Fruit fly (Drosophila melanogaster) whole organism, embryonic: ENCODE results near the gene mtTFB2.
A peak's percentile ranks its signal among the peaks of the same experiment; 100 is the strongest.

Experiments used
- Ada2b ChIP-seq: fragments of 200-800 bp; sonication (Bioruptor generic); IDR thresholded peaks from 2 replicates; pipeline ENCODE4 v1.3.6; 2022; ENCODE audit warnings: missing biosample characterization, missing genetic modification characterization
- CG10209 ChIP-seq: fragments of 200-800 bp; sonication (Bioruptor generic); optimal IDR thresholded peaks from 3 replicates; lab custom pipeline; 2017; ENCODE audit warnings: missing biosample characterization, mild to moderate bottlenecking, missing genetic modification characterization, missing genetic modification reagents
- CG10366 ChIP-seq: fragments of 200-800 bp; sonication (Bioruptor generic); IDR thresholded peaks from 2 replicates; pipeline ENCODE4 v1.3.6; 2022; ENCODE audit warnings: missing biosample characterization, missing genetic modification characterization
- CG10431 ChIP-seq: fragments of 200-800 bp; sonication (Bioruptor generic); optimal IDR thresholded peaks from 3 replicates; lab custom pipeline; 2018; ENCODE audit warnings: missing biosample characterization, mild to moderate bottlenecking, missing genetic modification characterization
- CG12104 ChIP-seq: fragments of 200-800 bp; sonication (Bioruptor generic); optimal IDR thresholded peaks from 3 replicates; lab custom pipeline; 2016; ENCODE audit warnings: missing biosample characterization, missing genetic modification characterization
- CG14441 ChIP-seq: fragments of 200-800 bp; sonication (Bioruptor generic); IDR thresholded peaks from 2 replicates; pipeline ENCODE4 v1.3.6; 2022; ENCODE audit warnings: missing biosample characterization, missing genetic modification characterization
- CG1602 ChIP-seq: fragments of 200-800 bp; sonication (Bioruptor generic); optimal IDR thresholded peaks from 3 replicates; lab custom pipeline; 2016; ENCODE audit warnings: missing biosample characterization, missing genetic modification characterization
- CG16779 ChIP-seq: fragments of 200-800 bp; sonication (Bioruptor generic); IDR thresholded peaks from 2 replicates; pipeline ENCODE4 v1.3.6; 2022; ENCODE audit warnings: missing biosample characterization, missing genetic modification characterization
- CG18619 ChIP-seq: fragments of 200-800 bp; sonication (Bioruptor generic); optimal IDR thresholded peaks from 3 replicates; lab custom pipeline; 2017; ENCODE audit warnings: missing biosample characterization, mild to moderate bottlenecking, missing genetic modification characterization
- CG2889 ChIP-seq: fragments of 200-800 bp; sonication (Bioruptor generic); IDR thresholded peaks from 3 replicates; pipeline ENCODE4 v1.3.6; 2022; ENCODE audit warnings: missing biosample characterization, missing genetic modification characterization
- CG30020 ChIP-seq: fragments of 200-800 bp; optimal IDR thresholded peaks from 2 replicates; lab custom pipeline; 2019; ENCODE audit warnings: missing biosample characterization, mild to moderate bottlenecking, missing genetic modification characterization, moderate library complexity
- CG30403 ChIP-seq: fragments of 200-800 bp; sonication (Bioruptor generic); optimal IDR thresholded peaks from 3 replicates; lab custom pipeline; 2016; ENCODE audit warnings: missing biosample characterization, missing genetic modification characterization
- CG33557 ChIP-seq: fragments of 200-800 bp; sonication (Bioruptor generic); optimal IDR thresholded peaks from 2 replicates; lab custom pipeline; 2019; ENCODE audit warnings: missing biosample characterization, mild to moderate bottlenecking, missing genetic modification characterization, moderate library complexity
- CG4820 ChIP-seq: fragments of 200-800 bp; sonication (Bioruptor generic); optimal IDR thresholded peaks from 3 replicates; lab custom pipeline; 2016; ENCODE audit warnings: missing biosample characterization, missing genetic modification characterization
- CG5953 ChIP-seq: fragments of 200-800 bp; sonication (Bioruptor generic); IDR thresholded peaks from 2 replicates; pipeline ENCODE4 v1.3.6; 2022; ENCODE audit warnings: missing biosample characterization, missing genetic modification characterization
- CG6683 ChIP-seq: fragments of 200-800 bp; sonication (Bioruptor generic); optimal IDR thresholded peaks from 2 replicates; lab custom pipeline; 2017; ENCODE audit warnings: missing biosample characterization, mild to moderate bottlenecking, missing genetic modification characterization, missing genetic modification reagents
- CG7357 ChIP-seq: fragments of 200-800 bp; sonication (Bioruptor generic); IDR thresholded peaks from 3 replicates; pipeline ENCODE4 v1.3.6; 2022; ENCODE audit warnings: missing biosample characterization, missing genetic modification characterization
- CG8290 ChIP-seq, 3 experiments: fragments of 200-800 bp; sonication (Bioruptor generic); optimal IDR thresholded peaks; 2 replicates each; lab custom pipeline; 2016 to 2019; ENCODE audit warnings: missing biosample characterization in 3 of 3, missing genetic modification characterization in 3 of 3, mild to moderate bottlenecking in 2 of 3, moderate library complexity in 1 of 3
- Chrac-16 ChIP-seq: fragments of 200-800 bp; sonication (Bioruptor generic); optimal IDR thresholded peaks from 3 replicates; lab custom pipeline; 2016; ENCODE audit warnings: missing biosample characterization, missing genetic modification characterization
- H2.0 ChIP-seq: fragments of 200-800 bp; sonication (Bioruptor generic); IDR thresholded peaks from 2 replicates; pipeline ENCODE4 v1.3.6; 2022; ENCODE audit warnings: missing biosample characterization, missing genetic modification characterization
- HHEX ChIP-seq: fragments of 200-800 bp; sonication (Bioruptor generic); optimal IDR thresholded peaks from 3 replicates; lab custom pipeline; 2017; ENCODE audit warnings: missing biosample characterization, mild to moderate bottlenecking, missing genetic modification characterization, missing genetic modification reagents
- HLH4C ChIP-seq: fragments of 200-800 bp; sonication (Bioruptor generic); IDR thresholded peaks from 3 replicates; pipeline ENCODE4 v1.3.6; 2022; ENCODE audit warnings: missing biosample characterization, missing genetic modification characterization; ENCODE audit not compliant: partially characterized antibody
- Lim3 ChIP-seq: fragments of 200-800 bp; sonication (Bioruptor generic); IDR thresholded peaks from 2 replicates; pipeline ENCODE4 v1.3.6; 2022; ENCODE audit warnings: missing biosample characterization, missing genetic modification characterization
- Nf-YC ChIP-seq: fragments of 200-800 bp; optimal IDR thresholded peaks from 3 replicates; lab custom pipeline; 2019; ENCODE audit warnings: missing biosample characterization, mild to moderate bottlenecking, missing genetic modification characterization, moderate library complexity
- Opbp ChIP-seq: fragments of 200-800 bp; sonication (Bioruptor generic); IDR thresholded peaks from 3 replicates; pipeline ENCODE4 v1.3.6; 2022; ENCODE audit warnings: missing biosample characterization, missing genetic modification characterization; ENCODE audit not compliant: partially characterized antibody
- Optix ChIP-seq: fragments of 200-800 bp; sonication (Bioruptor generic); IDR thresholded peaks from 3 replicates; pipeline ENCODE4 v1.3.6; 2022; ENCODE audit warnings: missing biosample characterization, missing genetic modification characterization
- Poxn ChIP-seq: fragments of 200-800 bp; sonication (Bioruptor generic); IDR thresholded peaks from 2 replicates; pipeline ENCODE4 v1.3.6; 2022; ENCODE audit warnings: missing biosample characterization, missing genetic modification characterization
- Sry-δ ChIP-seq: fragments of 200-800 bp; sonication (Bioruptor generic); optimal IDR thresholded peaks from 2 replicates; lab custom pipeline; 2016; ENCODE audit warnings: missing biosample characterization, missing genetic modification characterization
- Vsx1 ChIP-seq: fragments of 200-800 bp; sonication (Bioruptor generic); optimal IDR thresholded peaks from 2 replicates; lab custom pipeline; 2017; ENCODE audit warnings: missing biosample characterization, mild to moderate bottlenecking, missing genetic modification characterization, missing genetic modification reagents
- ap ChIP-seq: fragments of 200-800 bp; sonication (Bioruptor generic); IDR thresholded peaks from 2 replicates; pipeline ENCODE4 v1.3.6; 2022; ENCODE audit warnings: missing biosample characterization, missing genetic modification characterization
- cg ChIP-seq: fragments of 200-800 bp; sonication (Bioruptor generic); optimal IDR thresholded peaks from 3 replicates; lab custom pipeline; 2019; ENCODE audit warnings: missing biosample characterization, mild to moderate bottlenecking, missing genetic modification characterization, moderate library complexity
- chinmo ChIP-seq: fragments of 200-800 bp; sonication (Bioruptor generic); IDR thresholded peaks from 4 replicates; pipeline ENCODE4 v1.3.6; 2022; ENCODE audit warnings: missing biosample characterization, missing genetic modification characterization; ENCODE audit not compliant: partially characterized antibody
- chm ChIP-seq: fragments of 200-800 bp; sonication (Bioruptor generic); IDR thresholded peaks from 2 replicates; pipeline ENCODE4 v1.3.6; 2022; ENCODE audit warnings: missing biosample characterization, missing genetic modification characterization
- chn ChIP-seq: fragments of 200-800 bp; sonication (Bioruptor generic); optimal IDR thresholded peaks from 2 replicates; lab custom pipeline; 2016; ENCODE audit warnings: missing biosample characterization, missing genetic modification characterization
- ci ChIP-seq: fragments of 200-800 bp; sonication (Bioruptor generic); IDR thresholded peaks from 3 replicates; pipeline ENCODE4 v1.3.6; 2022; ENCODE audit warnings: missing biosample characterization, missing genetic modification characterization
- cwo ChIP-seq: fragments of 200-800 bp; sonication (Bioruptor generic); optimal IDR thresholded peaks from 3 replicates; lab custom pipeline; 2017; ENCODE audit warnings: missing biosample characterization, missing genetic modification characterization, mild to moderate bottlenecking, moderate library complexity, missing genetic modification reagents
- da ChIP-seq: fragments of 200-800 bp; sonication (Bioruptor generic); optimal IDR thresholded peaks from 2 replicates; lab custom pipeline; 2016; ENCODE audit warnings: missing biosample characterization, missing genetic modification characterization
- dpn ChIP-seq, 2 experiments: fragments of 200-800 bp; sonication (Bioruptor generic); optimal IDR thresholded peaks; 3 replicates each; lab custom pipeline; 2016; ENCODE audit warnings: missing biosample characterization in 2 of 2, missing genetic modification characterization in 2 of 2
- fd102C ChIP-seq: fragments of 200-800 bp; sonication (Bioruptor generic); optimal IDR thresholded peaks from 2 replicates; lab custom pipeline; 2018; ENCODE audit warnings: missing biosample characterization, mild to moderate bottlenecking, missing genetic modification characterization, moderate library complexity
- grn ChIP-seq: fragments of 200-800 bp; sonication (Bioruptor generic); optimal IDR thresholded peaks from 3 replicates; lab custom pipeline; 2017; ENCODE audit warnings: missing biosample characterization, missing genetic modification characterization
- kay ChIP-seq: fragments of 200-800 bp; sonication (Bioruptor generic); optimal IDR thresholded peaks from 2 replicates; lab custom pipeline; 2016; ENCODE audit warnings: missing biosample characterization, missing genetic modification characterization
- lab ChIP-seq: fragments of 200-800 bp; sonication (Bioruptor generic); optimal IDR thresholded peaks from 3 replicates; lab custom pipeline; 2017; ENCODE audit warnings: missing biosample characterization, missing genetic modification characterization, mild to moderate bottlenecking, moderate library complexity, missing genetic modification reagents
- maf-S ChIP-seq: fragments of 200-800 bp; sonication (Bioruptor generic); optimal IDR thresholded peaks from 2 replicates; lab custom pipeline; 2016; ENCODE audit warnings: missing biosample characterization, missing genetic modification characterization
- seq ChIP-seq: fragments of 200-800 bp; sonication (Bioruptor generic); IDR thresholded peaks from 2 replicates; pipeline ENCODE4 v1.3.6; 2022; ENCODE audit warnings: missing biosample characterization, missing genetic modification characterization
- tin ChIP-seq: fragments of 200-800 bp; sonication (Bioruptor generic); optimal IDR thresholded peaks from 3 replicates; lab custom pipeline; 2016; ENCODE audit warnings: missing biosample characterization, missing genetic modification characterization
- trh ChIP-seq: fragments of 200-800 bp; sonication (Bioruptor generic); optimal IDR thresholded peaks from 2 replicates; lab custom pipeline; 2016; ENCODE audit warnings: missing biosample characterization, missing genetic modification characterization
- z ChIP-seq: fragments of 200-800 bp; sonication (Bioruptor generic); IDR thresholded peaks from 3 replicates; pipeline ENCODE4 v1.3.6; 2022; ENCODE audit warnings: missing biosample characterization, missing genetic modification characterization
- zfh1 ChIP-seq: fragments of 200-800 bp; sonication (Bioruptor generic); IDR thresholded peaks from 3 replicates; pipeline ENCODE4 v1.3.6; 2022; ENCODE audit warnings: missing biosample characterization, missing genetic modification characterization

The mtTFB2 gene

dm6 chr3R:10091513-10091912, 46.1 kb downstream of the mtTFB2 start (continued):
- no peak for TF ChIP-seq chm (GFP tag; lab: Robert Waterston, UW)
- no peak for TF ChIP-seq H2.0
- no peak for TF ChIP-seq CG2889 (GFP tag; lab: Robert Waterston, UW)
- no peak for TF ChIP-seq CG10366 (GFP tag; lab: Robert Waterston, UW)

- no peak for TF ChIP-seq seq
- no peak for TF ChIP-seq zfh1 (GFP tag; lab: Robert Waterston, UW)
- TF ChIP-seq Nf-YC = no peak
- TF ChIP-seq cg (GFP tag; lab: Kevin White, UChicago) = peak; percentile 87
- peak; percentile 100 for TF ChIP-seq chinmo (GFP tag; lab: Robert Waterston, UW)
- TF ChIP-seq CG14441 (GFP tag; lab: Robert Waterston, UW) = no peak
- TF ChIP-seq fd102C (GFP tag; lab: Kevin White, UChicago) = no peak
- no peak for TF ChIP-seq CG30403
- TF ChIP-seq maf-S (GFP tag; lab: Kevin White, UChicago) = no peak
- TF ChIP-seq CG10209 (GFP tag; lab: Kevin White, UChicago) = no peak
- TF ChIP-seq Vsx1 = no peak
- TF ChIP-seq lab = peak; percentile 19
- 0 out of 2 replicates have a peak, but pooled peaks have one; percentile 44 for TF ChIP-seq CG5953 (GFP tag; lab: Robert Waterston, UW)
- TF ChIP-seq trh (GFP tag; lab: Kevin White, UChicago) = no peak
- TF ChIP-seq CG12104 (GFP tag; lab: Kevin White, UChicago) = no peak
- TF ChIP-seq HLH4C = no peak; the same call in 2 of the 3 replicates
- no peak for TF ChIP-seq grn (GFP tag; lab: Kevin White, UChicago)
- TF ChIP-seq CG16779 (GFP tag; lab: Robert Waterston, UW) = no peak
- no peak for TF ChIP-seq CG4820
- TF ChIP-seq da (GFP tag; lab: Kevin White, UChicago) = no peak
- TF ChIP-seq CG1602 (GFP tag; lab: Kevin White, UChicago) = no peak
- TF ChIP-seq z (GFP tag; lab: Robert Waterston, UW) = no peak
- TF ChIP-seq tin = no peak
- no peak for TF ChIP-seq CG18619 (GFP tag; lab: Kevin White, UChicago)
- TF ChIP-seq HHEX (GFP tag; lab: Kevin White, UChicago) = no peak
- peak; percentile 57 for TF ChIP-seq cwo (GFP tag; lab: Kevin White, UChicago)
- peak; percentile 29 for TF ChIP-seq kay
- TF ChIP-seq CG30020 (tag; lab: Kevin White, UChicago) = no peak
- TF ChIP-seq CG8290 (GFP tag; optimal IDR thresholded peaks at IDR 0.05; lab: Kevin White, UChicago) = no peak
- TF ChIP-seq CG8290 (tag; optimal IDR thresholded peaks at IDR 0.05; lab: Kevin White, UChicago) = peak in 1 of 2 experiments; percentile 14
- TF ChIP-seq CG7357 (GFP tag; lab: Robert Waterston, UW) = no peak
- peak; percentile 29; the same call in 1 of the 3 replicates for TF ChIP-seq Opbp (GFP tag; lab: Robert Waterston, UW)
- no peak for TF ChIP-seq Chrac-16 (GFP tag; lab: Kevin White, UChicago)
- no peak for TF ChIP-seq Optix (GFP tag; lab: Robert Waterston, UW)
- TF ChIP-seq CG33557 (GFP tag; lab: Kevin White, UChicago) = no peak
- no peak for TF ChIP-seq CG6683 (GFP tag; lab: Kevin White, UChicago)
- TF ChIP-seq ci (GFP tag; lab: Robert Waterston, UW) = peak; percentile 77; the same call in 2 of the 3 replicates
- TF ChIP-seq ap (GFP tag; lab: Robert Waterston, UW) = no peak
- no peak for TF ChIP-seq Poxn (GFP tag; lab: Robert Waterston, UW)
- TF ChIP-seq dpn (GFP tag; optimal IDR thresholded peaks at IDR 0.05; lab: Kevin White, UChicago) = no peak
- TF ChIP-seq Sry-δ (GFP tag; lab: Kevin White, UChicago) = no peak
- TF ChIP-seq chn (GFP tag; lab: Kevin White, UChicago) = no peak
- TF ChIP-seq Lim3 (GFP tag; lab: Robert Waterston, UW) = no peak
- no peak for TF ChIP-seq Ada2b (GFP tag; lab: Robert Waterston, UW)
- TF ChIP-seq CG10431 (GFP tag; lab: Kevin White, UChicago) = no peak
Observed at dm6 chr3R:10093252-10094030, 48.1 kb downstream of the mtTFB2 start.
